Worm (Caenorhabditis elegans): Measurements from ENCODE around the gene madf-1.
"Not testable (repeated sequence)": the region's sequence is repeated elsewhere in the genome, so short reads cannot be mapped to it uniquely, and the experiment has no call there.

ce11 chrIV:848956-849355 is 17.3 kb upstream of the madf-1 start:
- TF ChIP-seq spr-1 (tag; optimal IDR thresholded peaks at IDR 0.05); php-3 (GFP tag; IDR thresholded peaks at IDR 0.05); ZK546.5 (tag; optimal IDR thresholded peaks at IDR 0.05); hlh-30 (tag; optimal IDR thresholded peaks at IDR 0.05; ENCODE audit: insufficient read depth); pha-4 (GFP tag; IDR thresholded peaks at IDR 0.05); pha-4 (tag; optimal IDR thresholded peaks at IDR 0.05); nhr-237 (tag; optimal IDR thresholded peaks at IDR 0.05); dmd-9 (GFP tag; IDR thresholded peaks at IDR 0.05); R02D3.7 (tag; optimal IDR thresholded peaks at IDR 0.05); skn-1 (tag; optimal IDR thresholded peaks at IDR 0.05); jun-1 (tag; optimal IDR thresholded peaks at IDR 0.05); ama-1 (optimal IDR thresholded peaks at IDR 0.05); madf-5 (GFP tag; IDR thresholded peaks at IDR 0.05); ces-1 (GFP tag; optimal IDR thresholded peaks at IDR 0.05): not testable (repeated sequence)

Data from whole organism, L4 larva.